Fruit fly (Drosophila melanogaster) whole organism, embryonic: ENCODE results near the gene brv3.

Experiments
- ATbp ChIP-seq: fragments of 200-800 bp; sonication (Bioruptor generic); optimal IDR thresholded peaks from 2 replicates; lab custom pipeline; 2017; ENCODE audit warnings: missing biosample characterization, mild to moderate bottlenecking, missing genetic modification characterization, missing genetic modification reagents
- Atf-2 ChIP-seq: fragments of 200-800 bp; sonication (Bioruptor generic); optimal IDR thresholded peaks from 2 replicates; lab custom pipeline; 2016; ENCODE audit warnings: missing biosample characterization, missing genetic modification characterization
- Atf6 ChIP-seq: fragments of 200-800 bp; sonication (Bioruptor generic); IDR thresholded peaks from 2 replicates; pipeline ENCODE4 v1.3.6; 2022; ENCODE audit warnings: missing biosample characterization, missing genetic modification characterization
- Blimp-1 ChIP-seq: fragments of 200-800 bp; sonication (Bioruptor generic); optimal IDR thresholded peaks from 3 replicates; lab custom pipeline; 2018; ENCODE audit warnings: missing biosample characterization, missing genetic modification characterization, mild to moderate bottlenecking, moderate library complexity, missing genetic modification reagents
- CG10431 ChIP-seq: fragments of 200-800 bp; sonication (Bioruptor generic); optimal IDR thresholded peaks from 3 replicates; lab custom pipeline; 2018; ENCODE audit warnings: missing biosample characterization, mild to moderate bottlenecking, missing genetic modification characterization
- CG11560 ChIP-seq: fragments of 200-800 bp; sonication (Bioruptor generic); IDR thresholded peaks from 3 replicates; pipeline ENCODE4 v1.3.6; 2022; ENCODE audit warnings: missing biosample characterization, missing genetic modification characterization
- CG12236 ChIP-seq: fragments of 200-800 bp; sonication (Bioruptor generic); optimal IDR thresholded peaks from 2 replicates; lab custom pipeline; 2016; ENCODE audit warnings: missing biosample characterization, missing genetic modification characterization
- CG12744 ChIP-seq: fragments of 200-800 bp; sonication (Bioruptor generic); optimal IDR thresholded peaks from 2 replicates; lab custom pipeline; 2016; ENCODE audit warnings: missing biosample characterization, missing genetic modification characterization
- CG12769 ChIP-seq: fragments of 200-800 bp; sonication (Bioruptor generic); optimal IDR thresholded peaks from 2 replicates; lab custom pipeline; 2019; ENCODE audit warnings: missing biosample characterization, mild to moderate bottlenecking, missing genetic modification characterization, moderate library complexity
- CG13894 ChIP-seq: fragments of 200-800 bp; sonication (Bioruptor generic); optimal IDR thresholded peaks from 3 replicates; lab custom pipeline; 2018; ENCODE audit warnings: missing biosample characterization, mild to moderate bottlenecking, missing genetic modification characterization, moderate library complexity
- CG14050 ChIP-seq: fragments of 200-800 bp; sonication (Bioruptor generic); IDR thresholded peaks from 3 replicates; pipeline ENCODE4 v1.3.6; 2022; ENCODE audit warnings: missing biosample characterization, missing genetic modification characterization
- CG14710 ChIP-seq: fragments of 200-800 bp; sonication (Bioruptor generic); optimal IDR thresholded peaks from 3 replicates; lab custom pipeline; 2019; ENCODE audit warnings: missing biosample characterization, mild to moderate bottlenecking, missing genetic modification characterization, moderate library complexity
- CG15514 ChIP-seq: fragments of 200-800 bp; sonication (Bioruptor generic); optimal IDR thresholded peaks from 3 replicates; lab custom pipeline; 2017; ENCODE audit warnings: missing biosample characterization, missing genetic modification characterization, mild to moderate bottlenecking, moderate library complexity, missing genetic modification reagents
- CG16779 ChIP-seq: fragments of 200-800 bp; sonication (Bioruptor generic); IDR thresholded peaks from 2 replicates; pipeline ENCODE4 v1.3.6; 2022; ENCODE audit warnings: missing biosample characterization, missing genetic modification characterization
- CG17328 ChIP-seq: fragments of 200-800 bp; sonication (Bioruptor generic); IDR thresholded peaks from 2 replicates; pipeline ENCODE4 v1.3.6; 2022; ENCODE audit warnings: missing biosample characterization, missing genetic modification characterization
- CG17385 ChIP-seq: fragments of 200-800 bp; sonication (Bioruptor generic); optimal IDR thresholded peaks from 3 replicates; lab custom pipeline; 2018; ENCODE audit warnings: missing biosample characterization, mild to moderate bottlenecking, missing genetic modification characterization
- CG17612 ChIP-seq: fragments of 200-800 bp; sonication (Bioruptor generic); IDR thresholded peaks from 2 replicates; pipeline ENCODE4 v1.3.6; 2022; ENCODE audit warnings: missing biosample characterization, missing genetic modification characterization
- CG2129 ChIP-seq: fragments of 200-800 bp; sonication (Bioruptor generic); IDR thresholded peaks from 2 replicates; pipeline ENCODE4 v1.3.6; 2022; ENCODE audit warnings: missing biosample characterization, missing genetic modification characterization; ENCODE audit not compliant: partially characterized antibody
- CG2202 ChIP-seq: fragments of 200-800 bp; sonication (Bioruptor generic); optimal IDR thresholded peaks from 2 replicates; lab custom pipeline; 2018; ENCODE audit warnings: missing biosample characterization, mild to moderate bottlenecking, missing genetic modification characterization
- CG4707 ChIP-seq: fragments of 200-800 bp; sonication (Bioruptor generic); optimal IDR thresholded peaks from 2 replicates; lab custom pipeline; 2018; ENCODE audit warnings: missing biosample characterization, mild to moderate bottlenecking, missing genetic modification characterization, moderate library complexity
- CG6654 ChIP-seq: fragments of 200-800 bp; sonication (Bioruptor generic); optimal IDR thresholded peaks from 2 replicates; lab custom pipeline; 2017; ENCODE audit warnings: missing biosample characterization, mild to moderate bottlenecking, missing genetic modification characterization
- CG7963 ChIP-seq: fragments of 200-800 bp; sonication (Bioruptor generic); IDR thresholded peaks from 3 replicates; pipeline ENCODE4 v1.3.6; 2022; ENCODE audit warnings: missing biosample characterization, missing genetic modification characterization; ENCODE audit not compliant: partially characterized antibody
- CG9437 ChIP-seq: fragments of 200-800 bp; sonication (Bioruptor generic); optimal IDR thresholded peaks from 2 replicates; lab custom pipeline; 2018; ENCODE audit warnings: missing biosample characterization, mild to moderate bottlenecking, missing genetic modification characterization
- Chrac-16 ChIP-seq: fragments of 200-800 bp; sonication (Bioruptor generic); optimal IDR thresholded peaks from 3 replicates; lab custom pipeline; 2016; ENCODE audit warnings: missing biosample characterization, missing genetic modification characterization
- CkIIα-i1 ChIP-seq: fragments of 200-800 bp; sonication (Bioruptor generic); IDR thresholded peaks from 2 replicates; pipeline ENCODE4 v1.3.6; 2022; ENCODE audit warnings: missing biosample characterization, missing genetic modification characterization
- CrebB ChIP-seq: fragments of 200-800 bp; sonication (Bioruptor generic); optimal IDR thresholded peaks from 3 replicates; lab custom pipeline; 2018; ENCODE audit warnings: missing biosample characterization, mild to moderate bottlenecking, missing genetic modification characterization
- Fer2 ChIP-seq: fragments of 200-800 bp; sonication (Bioruptor generic); optimal IDR thresholded peaks from 2 replicates; lab custom pipeline; 2018; ENCODE audit warnings: missing biosample characterization, mild to moderate bottlenecking, missing genetic modification characterization, moderate library complexity
- HmgZ ChIP-seq: fragments of 200-800 bp; sonication (Bioruptor generic); optimal IDR thresholded peaks from 2 replicates; lab custom pipeline; 2018; ENCODE audit warnings: missing biosample characterization, mild to moderate bottlenecking, missing genetic modification characterization
- Hr78 ChIP-seq, 2 experiments: fragments of 200-800 bp in 1 of 2; fragments of >200 bp in 1 of 2; sonication (Bioruptor generic) in 1 of 2; optimal IDR thresholded peaks; 2 replicates each; lab custom pipeline; 2017 to 2019; ENCODE audit warnings: missing biosample characterization in 2 of 2, missing genetic modification characterization in 2 of 2, mild to moderate bottlenecking in 1 of 2, moderate library complexity in 1 of 2
- Hsf ChIP-seq: fragments of 200-800 bp; sonication (Bioruptor generic); optimal IDR thresholded peaks from 3 replicates; lab custom pipeline; 2016; ENCODE audit warnings: missing biosample characterization, missing genetic modification characterization
- NfI ChIP-seq: fragments of 200-800 bp; sonication (Bioruptor generic); optimal IDR thresholded peaks from 3 replicates; lab custom pipeline; 2018; ENCODE audit warnings: missing biosample characterization, mild to moderate bottlenecking, missing genetic modification characterization, moderate library complexity
- Ptx1 ChIP-seq: fragments of 200-800 bp; sonication (Bioruptor generic); IDR thresholded peaks from 2 replicates; pipeline ENCODE4 v1.3.6; 2022; ENCODE audit warnings: missing biosample characterization, missing genetic modification characterization
- Sry-β ChIP-seq: fragments of 200-800 bp; sonication (Bioruptor generic); optimal IDR thresholded peaks from 2 replicates; lab custom pipeline; 2018; ENCODE audit warnings: missing biosample characterization, mild to moderate bottlenecking, missing genetic modification characterization, moderate library complexity
- ab ChIP-seq: fragments of 200-800 bp; sonication (Bioruptor generic); optimal IDR thresholded peaks from 2 replicates; lab custom pipeline; 2016; ENCODE audit warnings: missing biosample characterization, missing genetic modification characterization
- chif ChIP-seq, 2 experiments: fragments of 200-800 bp; sonication (Bioruptor generic); optimal IDR thresholded peaks; 3 replicates each; lab custom pipeline; 2016; ENCODE audit warnings: missing biosample characterization in 2 of 2, missing genetic modification characterization in 2 of 2
- corto ChIP-seq: fragments of 200-800 bp; sonication (Bioruptor generic); optimal IDR thresholded peaks from 2 replicates; lab custom pipeline; 2016; ENCODE audit warnings: missing biosample characterization, mild to moderate bottlenecking, missing genetic modification characterization, moderate library complexity
- emc ChIP-seq: fragments of 200-800 bp; sonication (Bioruptor generic); optimal IDR thresholded peaks from 2 replicates; lab custom pipeline; 2016; ENCODE audit warnings: missing biosample characterization, missing genetic modification characterization
- grau ChIP-seq: fragments of 200-800 bp; optimal IDR thresholded peaks from 3 replicates; lab custom pipeline; 2019; ENCODE audit warnings: missing biosample characterization, mild to moderate bottlenecking, missing genetic modification characterization, moderate library complexity
- h ChIP-seq: fragments of >200 bp; optimal IDR thresholded peaks from 2 replicates; lab custom pipeline; 2017
- hkb ChIP-seq, 2 experiments: fragments of 200-800 bp in 1 of 2; fragments of >200 bp in 1 of 2; sonication (Bioruptor generic) in 1 of 2; IDR thresholded peaks in 1 of 2; optimal IDR thresholded peaks in 1 of 2; 2 replicates each; pipeline versions ENCODE4 v1.3.6 to Lab custom; 2017 to 2022; ENCODE audit warnings: missing biosample characterization in 1 of 2, missing genetic modification characterization in 1 of 2
- kni ChIP-seq: fragments of 200-800 bp; sonication (Bioruptor generic); optimal IDR thresholded peaks from 3 replicates; lab custom pipeline; 2017; ENCODE audit warnings: mild to moderate bottlenecking, missing biosample characterization, missing genetic modification reagents, missing genetic modification characterization
- lov ChIP-seq, 2 experiments: fragments of 200-800 bp in 1 of 2; fragments of >200 bp in 1 of 2; sonication (Bioruptor generic) in 1 of 2; IDR thresholded peaks in 1 of 2; optimal IDR thresholded peaks in 1 of 2; 2 replicates in 1 of 2; 3 replicates in 1 of 2; pipeline versions ENCODE4 v1.3.6 to Lab custom; 2017 to 2022; ENCODE audit warnings: missing biosample characterization in 1 of 2, missing genetic modification characterization in 1 of 2
- odd ChIP-seq: fragments of 200-800 bp; sonication (Bioruptor generic); optimal IDR thresholded peaks from 2 replicates; lab custom pipeline; 2017; ENCODE audit warnings: missing biosample characterization, mild to moderate bottlenecking, missing genetic modification characterization
- otp ChIP-seq: fragments of 200-800 bp; sonication (Bioruptor generic); IDR thresholded peaks from 3 replicates; pipeline ENCODE4, ENCODE4 v1.3.6; 2022; ENCODE audit warnings: missing biosample characterization, missing genetic modification characterization
- tio ChIP-seq: fragments of 200-800 bp; sonication (Bioruptor generic); optimal IDR thresholded peaks from 2 replicates; lab custom pipeline; 2017; ENCODE audit warnings: missing biosample characterization, missing genetic modification characterization, inconsistent platforms
- trh ChIP-seq: fragments of 200-800 bp; sonication (Bioruptor generic); optimal IDR thresholded peaks from 2 replicates; lab custom pipeline; 2016; ENCODE audit warnings: missing biosample characterization, missing genetic modification characterization
- ttk ChIP-seq: fragments of 200-800 bp; sonication (Bioruptor generic); IDR thresholded peaks from 2 replicates; pipeline ENCODE4 v2.1.2; 2022; ENCODE audit warnings: missing biosample characterization, missing genetic modification characterization
- vvl ChIP-seq: fragments of 200-800 bp; sonication (Bioruptor generic); IDR thresholded peaks from 2 replicates; pipeline ENCODE4 v1.3.6; 2022; ENCODE audit warnings: missing biosample characterization, missing genetic modification characterization
- wdn ChIP-seq: fragments of 200-800 bp; sonication (Bioruptor generic); IDR thresholded peaks from 2 replicates; pipeline ENCODE4 v1.3.6; 2022; ENCODE audit warnings: missing biosample characterization, missing genetic modification characterization
- wor ChIP-seq: fragments of 200-800 bp; sonication (Bioruptor generic); IDR thresholded peaks from 2 replicates; pipeline ENCODE4 v1.3.6; 2022; ENCODE audit warnings: missing biosample characterization, missing genetic modification characterization

Gene brv3

DNA sequence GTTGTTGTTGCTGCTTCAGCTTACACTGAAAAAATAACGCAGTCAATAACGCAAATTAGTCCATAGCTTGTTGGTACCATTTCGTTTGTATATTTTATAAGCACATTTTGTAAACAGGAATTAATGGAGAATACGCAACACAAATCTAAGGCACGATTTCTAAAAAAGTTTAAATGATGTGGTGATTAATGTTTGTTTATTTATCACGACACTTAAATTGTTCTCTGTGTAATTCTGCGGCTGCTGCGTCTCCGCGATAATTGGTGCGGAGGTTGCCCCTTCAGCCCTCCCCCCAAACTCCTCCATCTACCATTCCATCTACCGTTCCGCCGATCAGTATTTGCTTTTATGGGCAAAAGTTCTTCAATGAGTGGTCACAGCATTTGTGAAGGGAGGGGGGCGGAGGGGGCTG lies 23.1 kb upstream of the brv3 start (continued):
- TF ChIP-seq ATbp (GFP tag; lab: Kevin White, UChicago): peak; percentile 54
- TF ChIP-seq CG12769 (tag; lab: Kevin White, UChicago): peak; percentile 83
- peak; percentile 71 for TF ChIP-seq Atf6
- TF ChIP-seq NfI: peak; percentile 57
- no peak for TF ChIP-seq lov (optimal IDR thresholded peaks at IDR 0.05; lab: Kevin White, UChicago)
- TF ChIP-seq lov (GFP tag; IDR thresholded peaks at IDR 0.05; lab: Robert Waterston, UW): no peak
- TF ChIP-seq CG17328 (GFP tag; lab: Robert Waterston, UW): no peak
- TF ChIP-seq tio (GFP tag; lab: Kevin White, UChicago): peak; percentile 46
- TF ChIP-seq Chrac-16 (GFP tag; lab: Kevin White, UChicago): peak; percentile 48
- TF ChIP-seq wdn (GFP tag; lab: Robert Waterston, UW): no peak
- TF ChIP-seq CG14710: peak; percentile 33
- TF ChIP-seq CG15514 (GFP tag; lab: Kevin White, UChicago): peak; percentile 40
- TF ChIP-seq CG4707 (GFP tag; lab: Kevin White, UChicago): no peak
- peak; percentile 40 for TF ChIP-seq odd
- TF ChIP-seq CG14050 (GFP tag; lab: Robert Waterston, UW): peak; percentile 21; the same call in 1 of the 3 replicates
- no peak for TF ChIP-seq CG17612 (GFP tag; lab: Robert Waterston, UW)
- TF ChIP-seq CrebB: peak; percentile 59
- TF ChIP-seq CG7963: no peak
- no peak for TF ChIP-seq hkb (optimal IDR thresholded peaks at IDR 0.05; lab: Kevin White, UChicago)
- TF ChIP-seq hkb (GFP tag; IDR thresholded peaks at IDR 0.05; lab: Robert Waterston, UW): peak; percentile 75
- no peak for TF ChIP-seq CG16779 (GFP tag; lab: Robert Waterston, UW)
- peak; percentile 24 for TF ChIP-seq CG13894
- TF ChIP-seq CkIIα-i1: no peak
- TF ChIP-seq vvl (GFP tag; lab: Robert Waterston, UW): peak; percentile 64
- TF ChIP-seq CG2202: no peak
- no peak for TF ChIP-seq h (lab: Kevin White, UChicago)
- TF ChIP-seq Blimp-1 (GFP tag; lab: Kevin White, UChicago): peak; percentile 63
- TF ChIP-seq otp (GFP tag; lab: Robert Waterston, UW): 0 out of 3 replicates have a peak, but pooled peaks have one; percentile 53
- TF ChIP-seq chif (GFP tag; optimal IDR thresholded peaks at IDR 0.05; lab: Kevin White, UChicago): peak; percentile 51 to 59
- TF ChIP-seq CG12236 (GFP tag; lab: Kevin White, UChicago): peak; percentile 41
- peak; percentile 64 for TF ChIP-seq Hsf (GFP tag; lab: Kevin White, UChicago)
- TF ChIP-seq ttk: no peak
- no peak for TF ChIP-seq CG2129 (GFP tag; lab: Robert Waterston, UW)
- no peak for TF ChIP-seq Sry-β
- TF ChIP-seq Hr78 (GFP tag; optimal IDR thresholded peaks at IDR 0.05; lab: Kevin White, UChicago): no peak
- TF ChIP-seq Atf-2: peak; percentile 57
- no peak for TF ChIP-seq CG10431 (GFP tag; lab: Kevin White, UChicago)
- TF ChIP-seq emc (GFP tag; lab: Kevin White, UChicago): peak; percentile 32
- TF ChIP-seq corto (GFP tag; lab: Kevin White, UChicago): peak; percentile 64
- TF ChIP-seq CG17385 (GFP tag; lab: Kevin White, UChicago): peak; percentile 42
- peak; percentile 27 for TF ChIP-seq kni
- no peak for TF ChIP-seq CG6654
- peak; percentile 4 for TF ChIP-seq ab (GFP tag; lab: Kevin White, UChicago)
- TF ChIP-seq grau (tag; lab: Kevin White, UChicago): peak; percentile 76
- peak; percentile 68 for TF ChIP-seq Ptx1 (GFP tag; lab: Robert Waterston, UW)
- peak; percentile 38 for TF ChIP-seq CG12744 (GFP tag; lab: Kevin White, UChicago)
- peak; percentile 46; the same call in 1 of the 2 replicates for TF ChIP-seq wor
- peak; percentile 11 for TF ChIP-seq trh
- no peak for TF ChIP-seq CG11560 (tag; lab: Robert Waterston, UW)
- TF ChIP-seq Fer2 (tag; lab: Kevin White, UChicago): peak; percentile 27
- TF ChIP-seq HmgZ (tag; lab: Kevin White, UChicago): peak; percentile 39
- no peak for TF ChIP-seq CG9437
